Worm (Caenorhabditis elegans) whole organism, L3 larva: ENCODE results near the gene clec-231.

Experiments used
- R02D3.7 ChIP-seq: fragments of 150-350 bp; optimal IDR thresholded peaks from 2 replicates; lab custom pipeline; 2014; ENCODE audit warnings: missing biosample characterization, missing genetic modification characterization
- ZK546.5 ChIP-seq: sonication (generic microtip); optimal IDR thresholded peaks from 2 replicates; lab custom pipeline; 2017; ENCODE audit warnings: missing biosample characterization, missing genetic modification characterization
- aly-2 ChIP-seq: fragments of 150-350 bp; optimal IDR thresholded peaks from 2 replicates; lab custom pipeline; 2014; ENCODE audit warnings: missing biosample characterization, missing genetic modification characterization
- ama-1 ChIP-seq: fragments of 150-350 bp; optimal IDR thresholded peaks from 2 replicates; lab custom pipeline; 2018
- ceh-28 ChIP-seq: fragments of 150-350 bp; optimal IDR thresholded peaks from 2 replicates; lab custom pipeline; 2014; ENCODE audit warnings: missing biosample characterization, missing genetic modification reagents, missing genetic modification characterization
- ceh-82 ChIP-seq: fragments of 150-350 bp; optimal IDR thresholded peaks from 2 replicates; lab custom pipeline; 2014; ENCODE audit warnings: missing biosample characterization, missing genetic modification characterization
- daf-12 ChIP-seq: fragments of 150-350 bp; optimal IDR thresholded peaks from 2 replicates; lab custom pipeline; 2014; ENCODE audit warnings: missing biosample characterization, missing genetic modification reagents, missing genetic modification characterization
- egl-27 ChIP-seq: sonication (generic microtip); optimal IDR thresholded peaks from 4 replicates; lab custom pipeline; 2017; ENCODE audit warnings: missing biosample characterization, missing genetic modification reagents, missing genetic modification characterization
- egl-5 ChIP-seq: fragments of 150-350 bp; optimal IDR thresholded peaks from 2 replicates; lab custom pipeline; 2017; ENCODE audit warnings: missing biosample characterization, missing genetic modification reagents, missing genetic modification characterization, inconsistent platforms
- elt-1 ChIP-seq: fragments of 150-350 bp; optimal IDR thresholded peaks from 2 replicates; lab custom pipeline; 2014; ENCODE audit warnings: missing biosample characterization, missing genetic modification characterization
- elt-2 ChIP-seq: sonication (generic microtip); optimal IDR thresholded peaks from 2 replicates; lab custom pipeline; 2016; ENCODE audit warnings: missing genetic modification reagents, mild to moderate bottlenecking, missing genetic modification characterization, missing compliant biosample characterization
- elt-3 ChIP-seq, 3 experiments: fragments of 150-350 bp in 1 of 3; sonication (generic microtip) in 2 of 3; optimal IDR thresholded peaks; 2 replicates in 2 of 3; 4 replicates in 1 of 3; lab custom pipeline; 2014 to 2017; ENCODE audit warnings: missing biosample characterization in 3 of 3, missing genetic modification characterization in 3 of 3
- eor-1 ChIP-seq, 2 experiments: fragments of 150-350 bp; optimal IDR thresholded peaks; 2 replicates each; lab custom pipeline; 2014 to 2018; ENCODE audit warnings: missing biosample characterization in 2 of 2, missing genetic modification characterization in 2 of 2
- fkh-10 ChIP-seq: sonication (generic microtip); optimal IDR thresholded peaks from 2 replicates; lab custom pipeline; 2017; ENCODE audit warnings: missing biosample characterization, missing genetic modification reagents, missing genetic modification characterization
- fos-1 ChIP-seq: fragments of 150-350 bp; optimal IDR thresholded peaks from 2 replicates; lab custom pipeline; 2014; ENCODE audit warnings: missing biosample characterization, missing genetic modification characterization
- hmg-11 ChIP-seq: sonication (generic microtip); optimal IDR thresholded peaks from 2 replicates; lab custom pipeline; 2016; ENCODE audit warnings: missing genetic modification characterization, missing compliant biosample characterization
- lin-15B ChIP-seq: fragments of 150-350 bp; optimal IDR thresholded peaks from 2 replicates; lab custom pipeline; 2014; ENCODE audit warnings: missing biosample characterization, missing genetic modification characterization
- lin-39 ChIP-seq: fragments of 150-350 bp; optimal IDR thresholded peaks from 2 replicates; lab custom pipeline; 2018; ENCODE audit warnings: missing biosample characterization, missing genetic modification reagents, missing genetic modification characterization
- lsy-12 ChIP-seq: sonication (generic microtip); optimal IDR thresholded peaks from 2 replicates; lab custom pipeline; 2016; ENCODE audit warnings: mild to moderate bottlenecking, missing genetic modification characterization, missing compliant biosample characterization
- mdl-1 ChIP-seq: fragments of 150-350 bp; optimal IDR thresholded peaks from 2 replicates; lab custom pipeline; 2014; ENCODE audit warnings: missing biosample characterization, missing genetic modification characterization
- nfya-1 ChIP-seq: sonication (generic microtip); optimal IDR thresholded peaks from 2 replicates; lab custom pipeline; 2017; ENCODE audit warnings: missing genetic modification characterization, mild to moderate bottlenecking, missing compliant biosample characterization, antibody characterized with exemption, moderate library complexity; ENCODE audit not compliant: insufficient read depth
- nhr-12 ChIP-seq: fragments of 150-350 bp; optimal IDR thresholded peaks from 2 replicates; lab custom pipeline; 2014; ENCODE audit warnings: missing biosample characterization, missing genetic modification characterization
- nhr-23 ChIP-seq: fragments of 150-350 bp; optimal IDR thresholded peaks from 2 replicates; lab custom pipeline; 2014; ENCODE audit warnings: missing biosample characterization, missing genetic modification reagents, missing genetic modification characterization
- nhr-237 ChIP-seq: fragments of 150-350 bp; optimal IDR thresholded peaks from 2 replicates; lab custom pipeline; 2014; ENCODE audit warnings: missing biosample characterization, missing genetic modification characterization
- nhr-25 ChIP-seq: sonication (generic microtip); optimal IDR thresholded peaks from 2 replicates; lab custom pipeline; 2017; ENCODE audit warnings: missing biosample characterization, missing genetic modification characterization
- nhr-28 ChIP-seq: fragments of 150-350 bp; optimal IDR thresholded peaks from 2 replicates; lab custom pipeline; 2014; ENCODE audit warnings: missing biosample characterization, missing genetic modification characterization
- nhr-43 ChIP-seq: sonication (generic microtip); optimal IDR thresholded peaks from 2 replicates; lab custom pipeline; 2016; ENCODE audit warnings: mild to moderate bottlenecking, missing genetic modification characterization, missing compliant biosample characterization; ENCODE audit not compliant: poor library complexity, severe bottlenecking
- sea-2 ChIP-seq: fragments of 150-350 bp; sonication (generic microtip); optimal IDR thresholded peaks from 4 replicates; lab custom pipeline; 2014; ENCODE audit warnings: missing biosample characterization, missing genetic modification reagents, missing genetic modification characterization
- snpc-4 ChIP-seq: fragments of 150-350 bp; optimal IDR thresholded peaks from 2 replicates; lab custom pipeline; 2014; ENCODE audit warnings: missing biosample characterization, missing genetic modification characterization
- unc-39 ChIP-seq: sonication (generic microtip); optimal IDR thresholded peaks from 4 replicates; lab custom pipeline; 2017; ENCODE audit warnings: missing biosample characterization, missing genetic modification characterization
- unc-62 ChIP-seq: fragments of 150-350 bp; sonication (generic microtip); optimal IDR thresholded peaks from 4 replicates; lab custom pipeline; 2014; ENCODE audit warnings: missing biosample characterization, missing genetic modification reagents, missing genetic modification characterization
- ztf-11 ChIP-seq: fragments of 150-350 bp; optimal IDR thresholded peaks from 2 replicates; lab custom pipeline; 2014; ENCODE audit warnings: missing biosample characterization, missing genetic modification characterization

The clec-231 gene

DNA sequence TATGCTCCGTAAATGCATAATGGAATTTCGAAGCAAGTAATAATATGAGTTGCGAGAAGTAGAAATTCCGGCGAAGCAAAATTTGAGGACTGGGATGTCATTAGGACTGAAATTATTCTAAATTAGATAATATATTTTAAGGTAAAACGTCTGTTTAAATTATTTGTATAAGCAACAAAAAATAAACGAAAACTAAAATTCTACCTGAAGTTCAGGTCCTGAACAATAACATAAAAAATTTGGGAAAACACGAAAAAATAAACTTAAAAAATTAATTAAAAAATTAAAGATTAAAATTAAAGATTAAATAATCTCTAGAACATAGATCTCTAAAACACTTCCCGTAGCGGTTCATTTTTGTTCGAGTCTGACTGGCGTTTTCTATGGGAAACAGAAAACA, 29.3 kb upstream of the clec-231 start, which contains the start of gene srh-251:
TSS of gene srh-251 (minus strand) at position 101 of the 400 bp plus-strand sequence.
- no peak for TF ChIP-seq nhr-12
- TF ChIP-seq egl-27 (tag; lab: Kevin White, UChicago), result no peak
- no peak for TF ChIP-seq ztf-11 (tag; lab: Kevin White, UChicago)

DNA sequence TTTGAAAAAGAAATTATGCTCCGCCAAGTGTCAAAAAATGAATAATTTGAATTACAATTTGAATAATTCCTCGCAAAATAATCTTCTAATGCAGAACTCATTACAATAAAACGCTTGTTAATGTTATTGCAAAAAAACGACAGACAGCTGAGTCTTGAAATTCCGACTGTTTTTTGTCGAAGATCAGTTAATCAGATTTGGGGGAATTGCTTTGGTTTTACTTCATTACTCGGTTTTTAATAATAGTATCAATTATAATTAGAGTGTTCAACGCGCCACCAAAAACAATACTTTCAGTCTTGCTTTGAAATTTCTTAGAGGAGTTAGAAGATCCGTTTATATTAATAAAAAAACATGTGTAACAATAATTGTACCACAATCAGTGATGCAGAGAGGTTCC, 27.4 kb upstream of the clec-231 start, which contains the start of gene srh-122:
TSS of gene srh-122 (minus strand) at position 101 of the 400 bp plus-strand sequence.
- no peak for TF ChIP-seq sea-2
- TF ChIP-seq fkh-10, result no peak
- no peak for TF ChIP-seq lsy-12 (tag; lab: Kevin White, UChicago)
- no peak for TF ChIP-seq mdl-1
- no peak for TF ChIP-seq lin-15B (tag; lab: Kevin White, UChicago)
- no peak for TF ChIP-seq ceh-28 (tag; lab: Kevin White, UChicago)
- no peak for TF ChIP-seq daf-12 (tag; lab: Kevin White, UChicago)
- TF ChIP-seq nhr-25 (tag; lab: Kevin White, UChicago), result no peak
- no peak for TF ChIP-seq eor-1 (tag; optimal IDR thresholded peaks at IDR 0.05; lab: Kevin White, UChicago)
- no peak for TF ChIP-seq nhr-28 (tag; lab: Kevin White, UChicago)

DNA sequence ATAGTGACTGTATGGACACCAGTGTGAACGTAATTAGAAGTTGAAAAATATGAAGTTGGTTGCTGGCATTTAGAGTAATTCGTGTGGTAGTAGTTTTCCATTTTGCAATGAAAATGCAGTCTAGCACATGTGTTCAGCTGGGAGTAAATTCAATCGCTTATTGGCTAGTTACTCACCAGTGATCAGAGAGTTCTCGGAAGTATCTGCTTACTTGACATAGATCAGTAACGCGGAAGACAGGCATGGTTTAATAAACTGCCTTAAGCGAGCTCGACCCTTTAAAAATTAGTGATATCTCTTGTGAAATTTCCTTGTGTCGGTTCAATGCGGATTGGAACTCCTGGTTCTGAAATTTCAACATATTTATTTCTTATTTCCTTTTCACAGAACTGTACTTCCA, 25.7 kb upstream of the clec-231 start, which contains the start of gene srh-52:
TSS of gene srh-52 (minus strand) at position 101 of the 400 bp plus-strand sequence.
- TF ChIP-seq R02D3.7 (tag; lab: Kevin White, UChicago), result no peak
- TF ChIP-seq aly-2 (tag; lab: Kevin White, UChicago), result no peak
- TF ChIP-seq lsy-12 (tag; lab: Kevin White, UChicago), result no peak
- TF ChIP-seq nhr-43, result no peak
- TF ChIP-seq unc-62 (GFP tag; lab: Kevin White, UChicago), result no peak
- no peak for TF ChIP-seq fos-1 (tag; lab: Kevin White, UChicago)
- TF ChIP-seq elt-1 (tag; lab: Kevin White, UChicago), result no peak
- TF ChIP-seq nhr-237 (tag; lab: Kevin White, UChicago), result no peak
- no peak for TF ChIP-seq sea-2
- TF ChIP-seq nhr-25 (tag; lab: Kevin White, UChicago), result no peak
- no peak for TF ChIP-seq unc-39
- TF ChIP-seq nhr-12, result no peak
- TF ChIP-seq fkh-10, result no peak
- TF ChIP-seq hmg-11 (tag; lab: Kevin White, UChicago), result no peak

DNA sequence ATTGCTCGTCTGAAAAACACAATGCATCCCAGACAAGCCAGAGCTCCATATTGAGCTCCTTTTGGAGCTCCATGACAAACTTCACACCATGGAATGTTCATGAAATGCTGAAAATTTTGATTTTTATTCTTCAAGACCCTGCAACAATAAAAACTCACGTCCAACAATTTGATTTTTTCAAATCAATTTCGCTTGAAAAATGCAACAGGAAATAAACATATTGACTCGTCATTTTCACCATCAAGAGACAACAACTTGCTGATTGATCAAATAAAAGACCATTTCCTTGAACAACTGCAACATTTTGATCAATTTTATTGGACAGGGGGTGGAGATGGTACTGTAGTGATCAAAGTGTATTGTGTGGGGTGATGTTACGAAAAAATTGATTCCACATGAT, 19.2 kb upstream of the clec-231 start, which contains the start of gene nhr-269:
TSS of gene nhr-269 (minus strand) at position 101 of the 400 bp plus-strand sequence.
- TF ChIP-seq elt-1 (tag; lab: Kevin White, UChicago) (no peak), snpc-4 (tag; lab: Kevin White, UChicago) (no peak), ZK546.5 (tag; lab: Kevin White, UChicago) (no peak), aly-2 (tag; lab: Kevin White, UChicago) (no peak), elt-2 (tag; lab: Kevin White, UChicago) (no peak), R02D3.7 (tag; lab: Kevin White, UChicago) (no peak), elt-3 (tag; optimal IDR thresholded peaks at IDR 0.05; lab: Kevin White, UChicago) (no peak), nhr-28 (tag; lab: Kevin White, UChicago) (no peak), hmg-11 (tag; lab: Kevin White, UChicago) (no peak), nfya-1 (tag; lab: Kevin White, UChicago) (no peak), fos-1 (tag; lab: Kevin White, UChicago) (no peak), sea-2 (no peak), lin-39 (tag; lab: Kevin White, UChicago) (no peak), unc-39 (no peak), daf-12 (tag; lab: Kevin White, UChicago) (no peak), ama-1 (lab: Kevin White, UChicago) (no peak), ceh-82 (tag; lab: Kevin White, UChicago) (no peak), nhr-23 (tag; lab: Kevin White, UChicago) (no peak), egl-5 (tag; lab: Kevin White, UChicago) (no peak), egl-27 (tag; lab: Kevin White, UChicago) (no peak)

DNA sequence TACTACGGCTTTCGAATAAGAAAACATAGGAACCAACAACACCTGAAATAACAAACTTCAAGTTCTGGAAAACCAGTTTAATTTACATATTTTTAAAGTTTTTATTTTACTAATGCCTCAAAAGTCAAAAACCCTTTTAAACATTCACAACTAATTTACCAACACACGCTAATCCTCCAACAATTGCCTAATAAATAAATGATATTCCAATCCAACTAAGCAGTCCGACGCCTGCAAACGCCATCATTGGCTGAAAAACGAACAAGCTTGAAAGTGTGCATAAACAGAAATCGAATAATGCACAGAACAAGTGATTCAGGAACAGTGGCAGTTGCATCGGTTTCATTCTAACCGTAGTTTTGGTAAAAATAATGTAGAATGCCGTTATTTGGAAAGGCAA, 17.3 kb upstream of the clec-231 start:
- TF ChIP-seq unc-62 (GFP tag; lab: Kevin White, UChicago) (no peak), elt-2 (tag; lab: Kevin White, UChicago) (no peak)
